Fruit fly (Drosophila melanogaster) whole organism, pupa: ENCODE data around the gene Ugt303B1.

Experiments used
- CG10348 ChIP-seq: fragments of 200-800 bp; sonication (Bioruptor generic); IDR thresholded peaks from 2 replicates; pipeline ENCODE4 v1.3.6; 2022; ENCODE audit warnings: missing biosample characterization, missing genetic modification characterization
- CG13204 ChIP-seq: fragments of 200-800 bp; sonication (Bioruptor generic); optimal IDR thresholded peaks from 2 replicates; lab custom pipeline; 2018; ENCODE audit warnings: missing biosample characterization, mild to moderate bottlenecking, missing genetic modification characterization, moderate library complexity
- fd96Ca ChIP-seq: fragments of 200-800 bp; sonication (Bioruptor generic); IDR thresholded peaks from 3 replicates; pipeline ENCODE4 v1.3.6; 2022; ENCODE audit warnings: missing biosample characterization, missing genetic modification characterization

- TF ChIP-seq fd96Ca (GFP tag; lab: Robert Waterston, UW) (no peak), CG13204 (GFP tag; lab: Kevin White, UChicago) (no peak), CG10348 (GFP tag; lab: Robert Waterston, UW) (no peak)
Measured at dm6 chr3R:23522296-23522695, 14.2 kb downstream of the Ugt303B1 start.
